Worm (Caenorhabditis elegans): Measurements from ENCODE around the gene C50E3.12.

C50E3.12 gene

ce11 chrV:7604858-7605257, 17.0 kb downstream of the C50E3.12 start, which contains the start of gene clec-213:
clec-213 (plus strand) TSS chrV:7605158.
- TF ChIP-seq hmg-11 (tag; optimal IDR thresholded peaks at IDR 0.05) (no peak), elt-1 (tag; optimal IDR thresholded peaks at IDR 0.05) (no peak), ztf-11 (tag; optimal IDR thresholded peaks at IDR 0.05) (no peak), mml-1 (tag; optimal IDR thresholded peaks at IDR 0.05) (no peak), egl-27 (tag; optimal IDR thresholded peaks at IDR 0.05) (no peak), nhr-28 (tag; optimal IDR thresholded peaks at IDR 0.05) (no peak), nhr-43 (tag; optimal IDR thresholded peaks at IDR 0.05; ENCODE audit: poor library complexity, severe bottlenecking) (no peak), ztf-4 (tag; optimal IDR thresholded peaks at IDR 0.05) (no peak)

DNA sequence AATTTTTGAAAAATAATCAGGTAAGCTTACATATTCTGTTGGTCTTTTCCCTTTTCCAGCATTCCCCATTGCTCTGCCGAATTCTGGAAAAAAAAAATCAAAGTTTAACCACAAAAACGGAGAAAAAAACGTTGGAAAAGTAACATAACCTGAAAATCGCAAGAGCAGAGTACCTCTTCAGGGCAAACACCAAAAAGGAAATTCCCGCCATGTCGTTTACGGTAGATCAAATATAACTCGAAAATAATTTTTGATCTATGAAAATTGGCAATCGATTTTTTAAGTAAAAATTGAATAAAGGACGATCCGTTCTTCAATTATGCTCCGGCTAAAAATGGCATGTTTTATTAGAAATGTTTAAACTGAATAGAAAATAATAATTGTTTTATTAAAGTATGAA, 18.5 kb downstream of the C50E3.12 start, which contains the start of gene C50E3.11:
TSS of gene C50E3.11 (minus strand) at position 83 of the 400 bp plus-strand sequence.
- TF ChIP-seq lsy-12 (tag; optimal IDR thresholded peaks at IDR 0.05) (no peak), lin-39 (tag; optimal IDR thresholded peaks at IDR 0.05) (no peak), nhr-43 (tag; optimal IDR thresholded peaks at IDR 0.05; ENCODE audit: poor library complexity, severe bottlenecking) (no peak), nhr-76 (tag; optimal IDR thresholded peaks at IDR 0.05) (no peak), nhr-11 (tag; optimal IDR thresholded peaks at IDR 0.05) (no peak), fkh-2 (tag; optimal IDR thresholded peaks at IDR 0.05) (no peak), nhr-67 (tag; optimal IDR thresholded peaks at IDR 0.05) (no peak)

DNA sequence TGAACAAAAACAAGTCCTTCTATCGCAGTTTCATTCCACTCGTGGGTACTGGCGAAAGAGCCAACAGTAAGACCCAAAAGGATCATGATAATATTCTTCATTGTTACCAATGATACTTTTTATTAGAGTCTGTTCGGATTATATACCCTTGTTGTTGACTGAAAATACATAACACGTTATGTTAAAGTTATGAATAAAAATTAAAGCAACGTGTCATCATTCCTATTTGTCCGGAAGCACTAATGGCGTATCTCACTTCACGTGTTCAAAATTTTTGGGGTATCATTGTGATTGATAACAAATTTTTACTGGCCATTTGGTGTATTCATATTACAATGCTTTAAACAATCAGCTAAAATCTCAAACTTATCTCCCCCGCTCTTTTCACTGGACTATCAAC, 20.4 kb downstream of the C50E3.12 start, which contains the start of gene scl-26:
TSS of gene scl-26 (minus strand) at position 101 of the 400 bp plus-strand sequence.
- TF ChIP-seq nhr-76 (tag; optimal IDR thresholded peaks at IDR 0.05) = no peak
- TF ChIP-seq unc-39 (tag; optimal IDR thresholded peaks at IDR 0.05) = no peak
- no peak for TF ChIP-seq tbx-2 (tag; optimal IDR thresholded peaks at IDR 0.05)
- TF ChIP-seq mdl-1 (tag; optimal IDR thresholded peaks at IDR 0.05) = no peak
- TF ChIP-seq ztf-11 (tag; optimal IDR thresholded peaks at IDR 0.05) = no peak
- no peak for TF ChIP-seq ztf-4 (tag; optimal IDR thresholded peaks at IDR 0.05)
- TF ChIP-seq pha-4 (tag; optimal IDR thresholded peaks at IDR 0.05) = no peak
- no peak for TF ChIP-seq zag-1 (tag; optimal IDR thresholded peaks at IDR 0.05)
- no peak for TF ChIP-seq fkh-2 (tag; optimal IDR thresholded peaks at IDR 0.05)
- TF ChIP-seq nhr-23 (tag; optimal IDR thresholded peaks at IDR 0.05) = no peak
- TF ChIP-seq nfya-1 (tag; optimal IDR thresholded peaks at IDR 0.05; ENCODE audit: insufficient read depth) = no peak
- no peak for TF ChIP-seq sea-2 (GFP tag; optimal IDR thresholded peaks at IDR 0.05)
- no peak for TF ChIP-seq ceh-9 (tag; optimal IDR thresholded peaks at IDR 0.05)
- TF ChIP-seq egl-27 (tag; optimal IDR thresholded peaks at IDR 0.05) = no peak
- TF ChIP-seq nhr-43 (tag; optimal IDR thresholded peaks at IDR 0.05; ENCODE audit: poor library complexity, severe bottlenecking) = no peak
- no peak for TF ChIP-seq fos-1 (tag; optimal IDR thresholded peaks at IDR 0.05)
- no peak for TF ChIP-seq ZK546.5 (tag; optimal IDR thresholded peaks at IDR 0.05)
- TF ChIP-seq elt-1 (tag; optimal IDR thresholded peaks at IDR 0.05) = no peak
- no peak for TF ChIP-seq unc-62 (GFP tag; optimal IDR thresholded peaks at IDR 0.05)
- TF ChIP-seq nhr-237 (tag; optimal IDR thresholded peaks at IDR 0.05) = no peak

ce11 chrV:7600149-7600548, 21.7 kb downstream of the C50E3.12 start, which contains the start of gene C50E3.9:
C50E3.9 (minus strand) TSS chrV:7600249.
- no peak for TF ChIP-seq fkh-2 (tag; optimal IDR thresholded peaks at IDR 0.05)
- TF ChIP-seq nhr-12 (tag; optimal IDR thresholded peaks at IDR 0.05) = no peak
- TF ChIP-seq nhr-43 (tag; optimal IDR thresholded peaks at IDR 0.05; ENCODE audit: poor library complexity, severe bottlenecking) = no peak
- TF ChIP-seq lin-15B (tag; optimal IDR thresholded peaks at IDR 0.05) = no peak
- TF ChIP-seq elt-3 (tag; optimal IDR thresholded peaks at IDR 0.05) = no peak

DNA sequence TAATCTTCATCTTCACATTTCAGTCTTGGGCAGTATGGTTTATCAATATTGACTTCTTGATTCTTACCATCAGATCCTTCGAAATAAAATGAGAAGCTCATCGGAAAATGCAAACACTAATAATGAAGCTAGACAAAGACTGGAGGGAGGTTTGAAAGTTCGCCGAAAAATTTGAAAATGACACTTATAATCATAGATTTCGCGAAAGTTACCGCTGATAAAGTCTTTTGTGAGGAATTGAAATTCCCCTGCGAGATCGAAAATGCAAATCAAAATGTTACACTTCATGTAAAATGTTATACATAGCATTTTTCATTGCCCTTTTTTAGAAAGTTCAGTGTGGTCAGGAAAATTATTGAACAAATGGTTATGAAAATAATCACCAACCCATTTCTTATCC, 23.6 kb downstream of the C50E3.12 start, which contains the start of gene C50E3.7:
TSS of gene C50E3.7 (minus strand) at position 101 of the 400 bp plus-strand sequence.
- no peak for TF ChIP-seq lin-39 (tag; optimal IDR thresholded peaks at IDR 0.05)

DNA sequence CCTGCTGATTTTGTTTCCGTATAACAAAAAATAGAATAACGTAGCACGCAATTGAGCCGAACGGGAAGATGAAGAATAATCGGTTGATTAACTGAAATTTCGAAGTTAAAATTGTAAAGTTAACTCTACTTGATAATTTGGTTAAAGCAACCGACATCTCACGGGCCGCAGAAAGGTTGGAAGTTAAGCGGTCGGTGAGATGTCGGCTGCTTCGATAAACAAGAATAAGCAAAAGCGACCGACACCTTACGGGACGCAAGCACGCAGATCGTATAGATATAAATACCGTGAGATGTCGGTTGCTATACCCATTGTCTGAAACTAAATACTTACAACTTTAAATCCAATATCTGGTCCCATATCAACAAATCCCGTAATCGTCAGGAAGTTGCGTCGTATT, 26.7 kb downstream of the C50E3.12 start:
- TF ChIP-seq eor-1 (tag; optimal IDR thresholded peaks at IDR 0.05) = no peak
- no peak for TF ChIP-seq nhr-11 (tag; optimal IDR thresholded peaks at IDR 0.05)
- TF ChIP-seq nhr-23 (tag; optimal IDR thresholded peaks at IDR 0.05) = no peak
- TF ChIP-seq snpc-4 (tag; optimal IDR thresholded peaks at IDR 0.05) = peak; percentile 6
- no peak for TF ChIP-seq daf-12 (tag; optimal IDR thresholded peaks at IDR 0.05)
- TF ChIP-seq fkh-10 (GFP tag; optimal IDR thresholded peaks at IDR 0.05) = no peak
- no peak for TF ChIP-seq nhr-43 (tag; optimal IDR thresholded peaks at IDR 0.05; ENCODE audit: poor library complexity, severe bottlenecking)

Data from whole organism, L3 larva.